Fruit fly (Drosophila melanogaster) whole organism, embryonic: ENCODE data around the gene Cbl.

Source experiments
- Antp ChIP-seq: fragments of 200-800 bp; sonication (Bioruptor generic); optimal IDR thresholded peaks from 3 replicates; lab custom pipeline; 2016; ENCODE audit warnings: missing biosample characterization, missing genetic modification characterization
- Atf-2 ChIP-seq: fragments of 200-800 bp; sonication (Bioruptor generic); optimal IDR thresholded peaks from 2 replicates; lab custom pipeline; 2016; ENCODE audit warnings: missing biosample characterization, missing genetic modification characterization
- Bdp1 ChIP-seq: fragments of 200-800 bp; sonication (Bioruptor generic); optimal IDR thresholded peaks from 3 replicates; lab custom pipeline; 2016; ENCODE audit warnings: missing biosample characterization, missing genetic modification characterization
- CG10565 ChIP-seq: fragments of 200-800 bp; sonication (Bioruptor generic); optimal IDR thresholded peaks from 3 replicates; lab custom pipeline; 2016; ENCODE audit warnings: missing biosample characterization, mild to moderate bottlenecking, missing genetic modification characterization
- CG1647 ChIP-seq: fragments of 200-800 bp; sonication (Bioruptor generic); optimal IDR thresholded peaks from 3 replicates; lab custom pipeline; 2016; ENCODE audit warnings: missing biosample characterization, missing genetic modification characterization
- CG16813 ChIP-seq: fragments of 200-800 bp; sonication (Bioruptor generic); IDR thresholded peaks from 3 replicates; pipeline ENCODE4 v1.3.6; 2022; ENCODE audit warnings: missing biosample characterization, missing genetic modification characterization; ENCODE audit not compliant: partially characterized antibody
- CG18599 ChIP-seq: fragments of 200-800 bp; sonication (Bioruptor generic); optimal IDR thresholded peaks from 3 replicates; lab custom pipeline; 2017; ENCODE audit warnings: missing biosample characterization, missing genetic modification characterization, mild to moderate bottlenecking, moderate library complexity, missing genetic modification reagents
- CG18764 ChIP-seq: fragments of 200-800 bp; sonication (Bioruptor generic); optimal IDR thresholded peaks from 3 replicates; lab custom pipeline; 2016; ENCODE audit warnings: missing biosample characterization, missing genetic modification characterization
- CG2120 ChIP-seq: fragments of 200-800 bp; sonication (Bioruptor generic); optimal IDR thresholded peaks from 3 replicates; lab custom pipeline; 2016; ENCODE audit warnings: missing biosample characterization, missing genetic modification characterization
- CG30431 ChIP-seq: fragments of 200-800 bp; sonication (Bioruptor generic); optimal IDR thresholded peaks from 2 replicates; lab custom pipeline; 2017; ENCODE audit warnings: missing biosample characterization, missing genetic modification characterization
- CG3065 ChIP-seq: fragments of 200-800 bp; sonication (Bioruptor generic); optimal IDR thresholded peaks from 2 replicates; lab custom pipeline; 2016; ENCODE audit warnings: missing biosample characterization, missing genetic modification characterization
- CG3163 ChIP-seq: fragments of 200-800 bp; sonication (Bioruptor generic); optimal IDR thresholded peaks from 3 replicates; lab custom pipeline; 2016; ENCODE audit warnings: missing biosample characterization, missing genetic modification characterization
- CG4404 ChIP-seq: fragments of 200-800 bp; sonication (Bioruptor generic); IDR thresholded peaks from 2 replicates; pipeline ENCODE4 v1.3.6; 2022; ENCODE audit warnings: missing biosample characterization, missing genetic modification characterization
- CG4617 ChIP-seq: fragments of 200-800 bp; sonication (Bioruptor generic); optimal IDR thresholded peaks from 3 replicates; lab custom pipeline; 2016; ENCODE audit warnings: missing biosample characterization, missing genetic modification characterization, borderline replicate concordance
- CG6791 ChIP-seq: fragments of 200-800 bp; sonication (Bioruptor generic); IDR thresholded peaks from 3 replicates; pipeline ENCODE4 v1.3.6; 2022; ENCODE audit warnings: missing biosample characterization, missing genetic modification characterization; ENCODE audit not compliant: partially characterized antibody
- CG7372 ChIP-seq: fragments of 200-800 bp; sonication (Bioruptor generic); IDR thresholded peaks from 2 replicates; pipeline ENCODE4 v1.3.6; 2022; ENCODE audit warnings: missing biosample characterization, missing genetic modification characterization
- CG9797 ChIP-seq: fragments of 200-800 bp; sonication (Bioruptor generic); optimal IDR thresholded peaks from 3 replicates; lab custom pipeline; 2018; ENCODE audit warnings: missing biosample characterization, mild to moderate bottlenecking, missing genetic modification characterization
- CTCF ChIP-seq: fragments of 200-800 bp; sonication (Bioruptor generic); optimal IDR thresholded peaks from 2 replicates; lab custom pipeline; 2017; ENCODE audit warnings: missing biosample characterization, mild to moderate bottlenecking, missing genetic modification characterization, moderate library complexity
- Camta ChIP-seq: fragments of 200-800 bp; sonication (Bioruptor generic); optimal IDR thresholded peaks from 2 replicates; lab custom pipeline; 2016; ENCODE audit warnings: missing biosample characterization, missing genetic modification characterization
- Chrac-16 ChIP-seq: fragments of 200-800 bp; sonication (Bioruptor generic); optimal IDR thresholded peaks from 3 replicates; lab custom pipeline; 2016; ENCODE audit warnings: missing biosample characterization, missing genetic modification characterization
- E2f2 ChIP-seq: fragments of 200-800 bp; sonication (Bioruptor generic); IDR thresholded peaks from 2 replicates; pipeline ENCODE4 v1.3.6; 2022; ENCODE audit warnings: missing biosample characterization, missing genetic modification characterization
- Elba2 ChIP-seq: fragments of 200-800 bp; sonication (Bioruptor generic); optimal IDR thresholded peaks from 3 replicates; lab custom pipeline; 2016; ENCODE audit warnings: missing biosample characterization, missing genetic modification characterization
- Hmx ChIP-seq: fragments of 200-800 bp; sonication (Bioruptor generic); optimal IDR thresholded peaks from 2 replicates; lab custom pipeline; 2016; ENCODE audit warnings: missing biosample characterization, missing genetic modification characterization
- Hsf ChIP-seq: fragments of 200-800 bp; sonication (Bioruptor generic); optimal IDR thresholded peaks from 3 replicates; lab custom pipeline; 2016; ENCODE audit warnings: missing biosample characterization, missing genetic modification characterization
- Myb ChIP-seq: fragments of 200-800 bp; sonication (Bioruptor generic); optimal IDR thresholded peaks from 2 replicates; lab custom pipeline; 2016; ENCODE audit warnings: missing biosample characterization, missing genetic modification characterization
- ase ChIP-seq: fragments of 200-800 bp; sonication (Bioruptor generic); IDR thresholded peaks from 3 replicates; pipeline ENCODE4 v1.3.6; 2022; ENCODE audit warnings: missing biosample characterization, missing genetic modification characterization
- az2 ChIP-seq: fragments of 200-800 bp; sonication (Bioruptor generic); optimal IDR thresholded peaks from 3 replicates; lab custom pipeline; 2016; ENCODE audit warnings: missing biosample characterization, missing genetic modification characterization
- bigmax ChIP-seq: fragments of 200-800 bp; sonication (Bioruptor generic); optimal IDR thresholded peaks from 2 replicates; lab custom pipeline; 2018; ENCODE audit warnings: missing biosample characterization, mild to moderate bottlenecking, missing genetic modification characterization
- dm ChIP-seq: fragments of 200-800 bp; sonication (Bioruptor generic); optimal IDR thresholded peaks from 3 replicates; lab custom pipeline; 2016; ENCODE audit warnings: missing biosample characterization, missing genetic modification characterization
- gem ChIP-seq: fragments of 200-800 bp; sonication (Bioruptor generic); optimal IDR thresholded peaks from 2 replicates; lab custom pipeline; 2019; ENCODE audit warnings: missing biosample characterization, mild to moderate bottlenecking, missing genetic modification characterization, moderate library complexity
- gfzf ChIP-seq: fragments of 200-800 bp; sonication (Bioruptor generic); optimal IDR thresholded peaks from 2 replicates; lab custom pipeline; 2016; ENCODE audit warnings: missing biosample characterization, mild to moderate bottlenecking, missing genetic modification characterization, moderate library complexity
- gro ChIP-seq: fragments of 200-800 bp; sonication (Bioruptor generic); optimal IDR thresholded peaks from 2 replicates; lab custom pipeline; 2016; ENCODE audit warnings: missing biosample characterization, missing genetic modification characterization
- gsb-n ChIP-seq: fragments of 200-800 bp; sonication (Bioruptor generic); optimal IDR thresholded peaks from 3 replicates; lab custom pipeline; 2018; ENCODE audit warnings: missing biosample characterization, mild to moderate bottlenecking, missing genetic modification characterization
- hkb ChIP-seq, 2 experiments: fragments of 200-800 bp in 1 of 2; fragments of >200 bp in 1 of 2; sonication (Bioruptor generic) in 1 of 2; IDR thresholded peaks in 1 of 2; optimal IDR thresholded peaks in 1 of 2; 2 replicates each; pipeline versions ENCODE4 v1.3.6 to Lab custom; 2017 to 2022; ENCODE audit warnings: missing biosample characterization in 1 of 2, missing genetic modification characterization in 1 of 2
- kah ChIP-seq: fragments of 200-800 bp; sonication (Bioruptor generic); optimal IDR thresholded peaks from 2 replicates; lab custom pipeline; 2018; ENCODE audit warnings: missing biosample characterization, mild to moderate bottlenecking, missing genetic modification characterization
- lab ChIP-seq: fragments of 200-800 bp; sonication (Bioruptor generic); optimal IDR thresholded peaks from 3 replicates; lab custom pipeline; 2017; ENCODE audit warnings: missing biosample characterization, missing genetic modification characterization, mild to moderate bottlenecking, moderate library complexity, missing genetic modification reagents
- pan ChIP-seq, 4 experiments: fragments of >200 bp in 3 of 4; fragments of 200-800 bp in 1 of 4; sonication (Bioruptor generic) in 1 of 4; optimal IDR thresholded peaks in 3 of 4; IDR thresholded peaks in 1 of 4; 2 replicates each; pipeline versions ENCODE4 v1.3.6 to Lab custom; 2017 to 2022; ENCODE audit warnings: missing biosample characterization in 2 of 4, missing genetic modification characterization in 2 of 4, mixed read lengths in 1 of 4
- pfk ChIP-seq: fragments of 200-800 bp; sonication (Bioruptor generic); optimal IDR thresholded peaks from 2 replicates; lab custom pipeline; 2018; ENCODE audit warnings: missing biosample characterization, mild to moderate bottlenecking, missing genetic modification characterization, moderate library complexity
- rib ChIP-seq: fragments of 200-800 bp; sonication (Bioruptor generic); IDR thresholded peaks from 2 replicates; pipeline ENCODE4 v1.3.6; 2022; ENCODE audit warnings: missing biosample characterization, missing genetic modification characterization
- ro ChIP-seq: fragments of 200-800 bp; sonication (Bioruptor generic); IDR thresholded peaks from 2 replicates; pipeline ENCODE4 v1.3.6; 2022; ENCODE audit warnings: missing biosample characterization, missing genetic modification characterization
- scrt ChIP-seq: fragments of 200-800 bp; sonication (Bioruptor generic); optimal IDR thresholded peaks from 2 replicates; lab custom pipeline; 2018; ENCODE audit warnings: missing biosample characterization, mild to moderate bottlenecking, missing genetic modification characterization, moderate library complexity
- sens ChIP-seq: fragments of 200-800 bp; sonication (Bioruptor generic); peaks from one replicate; lab custom pipeline; 2016; ENCODE audit warnings: missing biosample characterization, missing genetic modification characterization
- shn ChIP-seq: fragments of 200-800 bp; sonication (Bioruptor generic); optimal IDR thresholded peaks from 3 replicates; lab custom pipeline; 2016; ENCODE audit warnings: missing biosample characterization, missing genetic modification characterization
- slp2 ChIP-seq: fragments of 200-800 bp; sonication (Bioruptor generic); optimal IDR thresholded peaks from 2 replicates; lab custom pipeline; 2016; ENCODE audit warnings: missing biosample characterization, missing genetic modification characterization
- so ChIP-seq: fragments of 200-800 bp; sonication (Bioruptor generic); IDR thresholded peaks from 3 replicates; pipeline ENCODE4 v1.3.6; 2022; ENCODE audit warnings: missing biosample characterization, missing genetic modification characterization
- tna ChIP-seq: fragments of 200-800 bp; sonication (Bioruptor generic); IDR thresholded peaks from 2 replicates; pipeline ENCODE4 v1.3.6; 2022; ENCODE audit warnings: missing biosample characterization, missing genetic modification characterization; ENCODE audit not compliant: partially characterized antibody
- tup ChIP-seq: fragments of 200-800 bp; sonication (Bioruptor generic); optimal IDR thresholded peaks from 2 replicates; lab custom pipeline; 2016; ENCODE audit warnings: missing biosample characterization, mild to moderate bottlenecking, missing genetic modification characterization, moderate library complexity
- unc-4 ChIP-seq: fragments of 200-800 bp; sonication (Bioruptor generic); IDR thresholded peaks from 2 replicates; pipeline ENCODE4 v1.3.6; 2022; ENCODE audit warnings: missing biosample characterization, missing genetic modification characterization; ENCODE audit not compliant: partially characterized antibody

Cbl gene

DNA sequence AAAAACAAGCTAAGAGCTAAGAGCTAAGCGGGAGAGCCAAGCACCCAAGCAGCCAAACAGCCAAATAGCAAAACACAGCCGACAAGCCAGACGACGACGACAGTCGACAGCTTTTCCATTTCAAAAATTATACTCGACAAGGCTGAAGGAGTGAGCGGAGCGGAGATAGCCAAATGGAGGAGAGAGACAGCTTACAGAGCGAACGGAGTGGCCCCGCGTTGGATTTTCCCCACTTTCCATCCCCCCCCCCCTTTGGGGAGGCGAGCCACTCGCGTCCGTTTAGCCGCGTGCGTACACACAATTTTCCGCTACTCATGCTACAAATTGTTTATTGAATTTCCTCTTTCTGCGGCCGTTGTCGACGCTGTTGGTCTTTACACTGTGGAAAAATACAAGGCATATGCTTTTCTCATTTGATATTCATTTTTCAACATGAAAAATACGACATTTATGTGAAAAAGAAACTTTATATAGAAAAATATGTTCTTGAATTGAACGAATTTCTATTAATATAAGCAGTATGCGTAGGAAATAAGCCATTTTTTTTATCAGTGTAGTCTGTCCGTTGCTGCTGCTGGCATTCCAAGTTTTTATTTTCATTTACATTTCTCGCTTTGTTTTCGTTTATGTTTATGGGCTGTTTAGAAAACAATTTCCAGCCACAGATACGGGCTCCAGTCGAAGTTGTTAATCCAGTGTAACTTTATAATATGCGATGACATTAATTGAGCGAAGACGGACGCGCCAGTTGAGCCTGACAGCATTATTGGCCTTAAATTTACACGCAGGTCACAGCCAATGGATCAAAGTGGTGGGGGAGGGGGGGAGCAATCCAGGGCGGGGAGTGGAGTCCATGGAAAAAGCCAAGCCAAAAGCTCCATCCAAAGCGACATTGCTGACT lies 33.4 kb downstream of the Cbl start:
- TF ChIP-seq CG18764 (GFP tag; lab: Kevin White, UChicago) (peak; percentile 97), bigmax (peak; percentile 24), pan (optimal IDR thresholded peaks at IDR 0.05; lab: Kevin White, UChicago) (no peak), pan (GFP tag; optimal IDR thresholded peaks at IDR 0.05 in 1 of 2, IDR thresholded peaks at IDR 0.05 in 1 of 2) (peak in 1 of 2 experiments; percentile 98), Camta (GFP tag; lab: Kevin White, UChicago) (peak; percentile 98), lab (GFP tag; lab: Kevin White, UChicago) (peak; percentile 98), CG10565 (GFP tag; lab: Kevin White, UChicago) (peak; percentile 90), Hsf (GFP tag; lab: Kevin White, UChicago) (peak; percentile 98), Hmx (GFP tag; lab: Kevin White, UChicago) (peak; percentile 90), tna (no peak), sens (GFP tag; lab: Kevin White, UChicago) (peak; percentile 100), Elba2 (GFP tag; lab: Kevin White, UChicago) (peak; percentile 71), scrt (GFP tag; lab: Kevin White, UChicago) (peak; percentile 96), rib (GFP tag; lab: Robert Waterston, UW) (peak; percentile 96), CG30431 (GFP tag; lab: Kevin White, UChicago) (peak; percentile 97), kah (GFP tag; lab: Kevin White, UChicago) (peak; percentile 96), CG7372 (GFP tag; lab: Robert Waterston, UW) (peak; percentile 96), gfzf (GFP tag; lab: Kevin White, UChicago) (peak; percentile 22), tup (peak; percentile 95), gro (GFP tag; lab: Kevin White, UChicago) (peak; percentile 97), Chrac-16 (GFP tag; lab: Kevin White, UChicago) (peak; percentile 98), CG3065 (GFP tag; lab: Kevin White, UChicago) (peak; percentile 97), Antp (GFP tag; lab: Kevin White, UChicago) (peak; percentile 95), CG4617 (GFP tag; lab: Kevin White, UChicago) (peak; percentile 97), CG4404 (GFP tag; lab: Robert Waterston, UW) (peak; percentile 91), so (GFP tag; lab: Robert Waterston, UW) (peak; percentile 98), CTCF (GFP tag; lab: Kevin White, UChicago) (peak; percentile 73), hkb (optimal IDR thresholded peaks at IDR 0.05; lab: Kevin White, UChicago) (no peak), hkb (GFP tag; IDR thresholded peaks at IDR 0.05; lab: Robert Waterston, UW) (peak; percentile 99), Atf-2 (GFP tag; lab: Kevin White, UChicago) (peak; percentile 97), CG18599 (GFP tag; lab: Kevin White, UChicago) (peak; percentile 98), unc-4 (GFP tag; lab: Robert Waterston, UW) (no peak), CG6791 (no peak), CG2120 (GFP tag; lab: Kevin White, UChicago) (peak; percentile 98), E2f2 (GFP tag; lab: Robert Waterston, UW) (peak; percentile 85), Myb (GFP tag; lab: Kevin White, UChicago) (peak; percentile 87), gsb-n (tag; lab: Kevin White, UChicago) (peak; percentile 100), dm (peak; percentile 95), gem (peak; percentile 99), shn (GFP tag; lab: Kevin White, UChicago) (peak; percentile 95), CG16813 (GFP tag; lab: Robert Waterston, UW) (no peak), Bdp1 (GFP tag; lab: Kevin White, UChicago) (peak; percentile 92), ro (GFP tag; lab: Robert Waterston, UW) (peak; percentile 94), CG3163 (GFP tag; lab: Kevin White, UChicago) (peak; percentile 74), slp2 (GFP tag; lab: Kevin White, UChicago) (peak; percentile 98), ase (GFP tag; lab: Robert Waterston, UW) (peak; percentile 96), CG9797 (GFP tag; lab: Kevin White, UChicago) (peak; percentile 58), az2 (GFP tag; lab: Kevin White, UChicago) (peak; percentile 99), pfk (GFP tag; lab: Kevin White, UChicago) (no peak), CG1647 (GFP tag; lab: Kevin White, UChicago) (peak; percentile 97)
